Worm (Caenorhabditis elegans): ENCODE results near the gene W02F12.8.

ce11 chrV:6657532-6658259 lies 36.9 kb downstream of the W02F12.8 start:
- TF ChIP-seq W03F9.2 (tag; optimal IDR thresholded peaks at IDR 0.05), result no peak
- no peak for TF ChIP-seq him-1 (tag; optimal IDR thresholded peaks at IDR 0.05)
- no peak for TF ChIP-seq dao-5 (tag; optimal IDR thresholded peaks at IDR 0.05)

Measured in whole organism, L4/young adult.